Fruit fly (Drosophila melanogaster) whole organism, embryonic: ENCODE measurements around the gene Vsp37A.
A peak's percentile ranks its signal among the peaks of the same experiment; 100 is the strongest.

Experiments
- Bdp1 ChIP-seq: fragments of 200-800 bp; sonication (Bioruptor generic); optimal IDR thresholded peaks from 3 replicates; lab custom pipeline; 2016; ENCODE audit warnings: missing biosample characterization, missing genetic modification characterization
- CG10267 ChIP-seq: fragments of 200-800 bp; sonication (Bioruptor generic); optimal IDR thresholded peaks from 2 replicates; lab custom pipeline; 2018; ENCODE audit warnings: missing biosample characterization, mild to moderate bottlenecking, missing genetic modification characterization, moderate library complexity
- CG13894 ChIP-seq: fragments of 200-800 bp; sonication (Bioruptor generic); optimal IDR thresholded peaks from 3 replicates; lab custom pipeline; 2018; ENCODE audit warnings: missing biosample characterization, mild to moderate bottlenecking, missing genetic modification characterization, moderate library complexity
- CG14014 ChIP-seq: fragments of 200-800 bp; sonication (Bioruptor generic); IDR thresholded peaks from 2 replicates; pipeline ENCODE4 v1.3.6; 2022; ENCODE audit warnings: missing biosample characterization, missing genetic modification characterization
- CG1602 ChIP-seq: fragments of 200-800 bp; sonication (Bioruptor generic); optimal IDR thresholded peaks from 3 replicates; lab custom pipeline; 2016; ENCODE audit warnings: missing biosample characterization, missing genetic modification characterization
- CG1603 ChIP-seq: fragments of 200-800 bp; sonication (Bioruptor generic); optimal IDR thresholded peaks from 2 replicates; lab custom pipeline; 2019; ENCODE audit warnings: missing biosample characterization, mild to moderate bottlenecking, missing genetic modification characterization, moderate library complexity
- CG17186 ChIP-seq: fragments of 200-800 bp; sonication (Bioruptor generic); optimal IDR thresholded peaks from 3 replicates; lab custom pipeline; 2017; ENCODE audit warnings: missing biosample characterization, missing genetic modification reagents, missing genetic modification characterization
- CG18262 ChIP-seq: fragments of 200-800 bp; optimal IDR thresholded peaks from 3 replicates; lab custom pipeline; 2019; ENCODE audit warnings: missing biosample characterization, mild to moderate bottlenecking, missing genetic modification characterization, moderate library complexity
- CG2116 ChIP-seq: fragments of 200-800 bp; sonication (Bioruptor generic); optimal IDR thresholded peaks from 3 replicates; lab custom pipeline; 2018; ENCODE audit warnings: missing biosample characterization, mild to moderate bottlenecking, missing genetic modification characterization
- CG2678 ChIP-seq: fragments of 200-800 bp; sonication (Bioruptor generic); optimal IDR thresholded peaks from 3 replicates; lab custom pipeline; 2019; ENCODE audit warnings: missing biosample characterization, mild to moderate bottlenecking, missing genetic modification characterization, moderate library complexity
- CG2712 ChIP-seq: fragments of 200-800 bp; optimal IDR thresholded peaks from 3 replicates; lab custom pipeline; 2019; ENCODE audit warnings: missing biosample characterization, mild to moderate bottlenecking, missing genetic modification characterization, moderate library complexity
- CG32532 ChIP-seq: fragments of 200-800 bp; sonication (Bioruptor generic); IDR thresholded peaks from 2 replicates; pipeline ENCODE4 v1.3.6; 2022; ENCODE audit warnings: missing biosample characterization, missing genetic modification characterization
- CG32772 ChIP-seq: fragments of 200-800 bp; sonication (Bioruptor generic); IDR thresholded peaks from 2 replicates; pipeline ENCODE4 v1.3.6; 2022; ENCODE audit warnings: missing biosample characterization, missing genetic modification characterization
- CG4854 ChIP-seq: fragments of 200-800 bp; sonication (Bioruptor generic); optimal IDR thresholded peaks from 2 replicates; lab custom pipeline; 2016; ENCODE audit warnings: missing biosample characterization, missing genetic modification characterization, inconsistent platforms
- CG5245 ChIP-seq: fragments of 200-800 bp; sonication (Bioruptor generic); optimal IDR thresholded peaks from 3 replicates; lab custom pipeline; 2016; ENCODE audit warnings: missing biosample characterization, missing genetic modification characterization
- CG6254 ChIP-seq: fragments of 200-800 bp; sonication (Bioruptor generic); optimal IDR thresholded peaks from 3 replicates; lab custom pipeline; 2017; ENCODE audit warnings: mild to moderate bottlenecking, missing biosample characterization, missing genetic modification reagents, missing genetic modification characterization
- CG7786 ChIP-seq: fragments of 200-800 bp; sonication (Bioruptor generic); optimal IDR thresholded peaks from 2 replicates; lab custom pipeline; 2016; ENCODE audit warnings: missing biosample characterization, missing genetic modification characterization
- CkIIα-i1 ChIP-seq: fragments of 200-800 bp; sonication (Bioruptor generic); IDR thresholded peaks from 2 replicates; pipeline ENCODE4 v1.3.6; 2022; ENCODE audit warnings: missing biosample characterization, missing genetic modification characterization
- Dbx ChIP-seq: fragments of 200-800 bp; sonication (Bioruptor generic); IDR thresholded peaks from 3 replicates; pipeline ENCODE4 v1.3.6; 2022; ENCODE audit warnings: missing biosample characterization, missing genetic modification characterization
- Doc3 ChIP-seq: fragments of 200-800 bp; sonication (Bioruptor generic); IDR thresholded peaks from 3 replicates; pipeline ENCODE4 v1.3.6; 2022; ENCODE audit warnings: missing biosample characterization, missing genetic modification characterization; ENCODE audit not compliant: partially characterized antibody
- E2f1 ChIP-seq: fragments of 200-800 bp; sonication (Bioruptor generic); IDR thresholded peaks from 2 replicates; pipeline ENCODE4 v1.3.6; 2022; ENCODE audit warnings: missing biosample characterization, missing genetic modification characterization
- ERR ChIP-seq: fragments of 200-800 bp; sonication (Bioruptor generic); optimal IDR thresholded peaks from 2 replicates; lab custom pipeline; 2016; ENCODE audit warnings: missing biosample characterization, missing genetic modification characterization
- HmgZ ChIP-seq: fragments of 200-800 bp; sonication (Bioruptor generic); optimal IDR thresholded peaks from 2 replicates; lab custom pipeline; 2018; ENCODE audit warnings: missing biosample characterization, mild to moderate bottlenecking, missing genetic modification characterization
- Med ChIP-seq: fragments of 200-800 bp; sonication (Bioruptor generic); peaks from one replicate; lab custom pipeline; 2016; ENCODE audit warnings: missing biosample characterization, missing genetic modification characterization, mild to moderate bottlenecking, inconsistent platforms, moderate library complexity
- PHDP ChIP-seq: fragments of 200-800 bp; sonication (Bioruptor generic); optimal IDR thresholded peaks from 3 replicates; lab custom pipeline; 2018; ENCODE audit warnings: missing biosample characterization, mild to moderate bottlenecking, missing genetic modification characterization, moderate library complexity
- Sry-δ ChIP-seq: fragments of 200-800 bp; sonication (Bioruptor generic); optimal IDR thresholded peaks from 2 replicates; lab custom pipeline; 2016; ENCODE audit warnings: missing biosample characterization, missing genetic modification characterization
- Ssrp ChIP-seq: fragments of 200-800 bp; sonication (Bioruptor generic); optimal IDR thresholded peaks from 2 replicates; lab custom pipeline; 2018; ENCODE audit warnings: missing biosample characterization, mild to moderate bottlenecking, missing genetic modification characterization, moderate library complexity
- az2 ChIP-seq: fragments of 200-800 bp; sonication (Bioruptor generic); optimal IDR thresholded peaks from 3 replicates; lab custom pipeline; 2016; ENCODE audit warnings: missing biosample characterization, missing genetic modification characterization
- br ChIP-seq: fragments of >200 bp; optimal IDR thresholded peaks from 2 replicates; lab custom pipeline; 2017
- btn ChIP-seq: fragments of 200-800 bp; sonication (Bioruptor generic); optimal IDR thresholded peaks from 2 replicates; lab custom pipeline; 2016; ENCODE audit warnings: missing biosample characterization, missing genetic modification characterization
- cas ChIP-seq: fragments of 200-800 bp; sonication (Bioruptor generic); IDR thresholded peaks from 2 replicates; pipeline ENCODE4 v1.3.6; 2022; ENCODE audit warnings: missing biosample characterization, missing genetic modification characterization
- dati ChIP-seq: fragments of 200-800 bp; sonication (Bioruptor generic); IDR thresholded peaks from 2 replicates; pipeline ENCODE4 v1.3.6; 2022; ENCODE audit warnings: missing biosample characterization, missing genetic modification characterization
- dm ChIP-seq: fragments of 200-800 bp; sonication (Bioruptor generic); optimal IDR thresholded peaks from 3 replicates; lab custom pipeline; 2016; ENCODE audit warnings: missing biosample characterization, missing genetic modification characterization
- gcm ChIP-seq: fragments of 200-800 bp; sonication (Bioruptor generic); optimal IDR thresholded peaks from 2 replicates; lab custom pipeline; 2019; ENCODE audit warnings: missing biosample characterization, mild to moderate bottlenecking, missing genetic modification characterization, moderate library complexity
- gro ChIP-seq: fragments of 200-800 bp; sonication (Bioruptor generic); optimal IDR thresholded peaks from 2 replicates; lab custom pipeline; 2016; ENCODE audit warnings: missing biosample characterization, missing genetic modification characterization
- hbn ChIP-seq: fragments of 200-800 bp; sonication (Bioruptor generic); IDR thresholded peaks from 2 replicates; pipeline ENCODE4 v1.3.6; 2022; ENCODE audit warnings: missing biosample characterization, missing genetic modification characterization; ENCODE audit not compliant: partially characterized antibody
- her ChIP-seq: fragments of 200-800 bp; sonication (Bioruptor generic); optimal IDR thresholded peaks from 2 replicates; lab custom pipeline; 2016; ENCODE audit warnings: missing biosample characterization, missing genetic modification characterization
- hth ChIP-seq: fragments of >200 bp; optimal IDR thresholded peaks from 2 replicates; lab custom pipeline; 2017; ENCODE audit warnings: inconsistent platforms
- kah ChIP-seq: fragments of 200-800 bp; sonication (Bioruptor generic); optimal IDR thresholded peaks from 2 replicates; lab custom pipeline; 2018; ENCODE audit warnings: missing biosample characterization, mild to moderate bottlenecking, missing genetic modification characterization
- kni ChIP-seq: fragments of 200-800 bp; sonication (Bioruptor generic); optimal IDR thresholded peaks from 3 replicates; lab custom pipeline; 2017; ENCODE audit warnings: mild to moderate bottlenecking, missing biosample characterization, missing genetic modification reagents, missing genetic modification characterization
- pan ChIP-seq, 4 experiments: fragments of >200 bp in 3 of 4; fragments of 200-800 bp in 1 of 4; sonication (Bioruptor generic) in 1 of 4; optimal IDR thresholded peaks in 3 of 4; IDR thresholded peaks in 1 of 4; 2 replicates each; pipeline versions ENCODE4 v1.3.6 to Lab custom; 2017 to 2022; ENCODE audit warnings: missing biosample characterization in 2 of 4, missing genetic modification characterization in 2 of 4, mixed read lengths in 1 of 4
- psq ChIP-seq: fragments of 200-800 bp; sonication (Bioruptor generic); optimal IDR thresholded peaks from 2 replicates; lab custom pipeline; 2017; ENCODE audit warnings: missing biosample characterization, missing genetic modification characterization
- pum ChIP-seq: fragments of 200-800 bp; sonication (Bioruptor generic); optimal IDR thresholded peaks from 2 replicates; lab custom pipeline; 2016; ENCODE audit warnings: missing biosample characterization, missing genetic modification characterization
- pzg ChIP-seq: fragments of 200-800 bp; sonication (Bioruptor generic); optimal IDR thresholded peaks from 3 replicates; lab custom pipeline; 2018; ENCODE audit warnings: missing biosample characterization, mild to moderate bottlenecking, missing genetic modification characterization, moderate library complexity
- sens ChIP-seq: fragments of 200-800 bp; sonication (Bioruptor generic); peaks from one replicate; lab custom pipeline; 2016; ENCODE audit warnings: missing biosample characterization, missing genetic modification characterization
- seq ChIP-seq: fragments of 200-800 bp; sonication (Bioruptor generic); IDR thresholded peaks from 2 replicates; pipeline ENCODE4 v1.3.6; 2022; ENCODE audit warnings: missing biosample characterization, missing genetic modification characterization
- slp2 ChIP-seq: fragments of 200-800 bp; sonication (Bioruptor generic); optimal IDR thresholded peaks from 2 replicates; lab custom pipeline; 2016; ENCODE audit warnings: missing biosample characterization, missing genetic modification characterization
- sna ChIP-seq: fragments of 200-800 bp; sonication (Bioruptor generic); IDR thresholded peaks from 2 replicates; pipeline ENCODE4 v1.3.6; 2022; ENCODE audit warnings: missing biosample characterization, missing genetic modification characterization; ENCODE audit not compliant: partially characterized antibody
- sob ChIP-seq: fragments of 200-800 bp; sonication (Bioruptor generic); IDR thresholded peaks from 2 replicates; pipeline ENCODE4 v1.3.6; 2022; ENCODE audit warnings: missing biosample characterization, missing genetic modification characterization
- stc ChIP-seq: fragments of 200-800 bp; sonication (Bioruptor generic); IDR thresholded peaks from 2 replicates; pipeline ENCODE4 v1.3.6; 2022; ENCODE audit warnings: missing biosample characterization, missing genetic modification characterization
- twi ChIP-seq: fragments of 200-800 bp; optimal IDR thresholded peaks from 2 replicates; lab custom pipeline; 2019; ENCODE audit warnings: missing biosample characterization, mild to moderate bottlenecking, missing genetic modification characterization, moderate library complexity
- wek ChIP-seq: fragments of 200-800 bp; sonication (Bioruptor generic); optimal IDR thresholded peaks from 3 replicates; lab custom pipeline; 2018; ENCODE audit warnings: missing biosample characterization, mild to moderate bottlenecking, missing genetic modification characterization, moderate library complexity
- zfh1 ChIP-seq: fragments of 200-800 bp; sonication (Bioruptor generic); IDR thresholded peaks from 3 replicates; pipeline ENCODE4 v1.3.6; 2022; ENCODE audit warnings: missing biosample characterization, missing genetic modification characterization

Gene Vsp37A

DNA sequence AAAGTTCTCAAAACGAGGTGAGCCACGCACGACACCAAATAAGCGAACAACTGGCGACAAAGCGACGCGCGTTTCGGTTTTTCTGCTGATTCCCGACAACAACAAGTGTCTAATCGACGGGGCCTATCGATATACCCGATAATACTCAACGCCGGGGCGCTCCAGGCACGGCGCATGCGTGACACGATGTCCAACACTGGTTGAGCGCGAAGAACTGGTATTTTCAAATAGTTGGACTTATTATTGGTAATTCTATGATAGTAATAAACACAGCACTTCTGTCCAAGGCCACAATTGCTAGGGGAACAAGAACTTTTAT, 3.9 kb upstream of the Vsp37A start (continued):
- TF ChIP-seq dm: peak; percentile 23
- TF ChIP-seq CG1603 (tag; lab: Kevin White, UChicago): peak; percentile 70
- TF ChIP-seq HmgZ: peak; percentile 41
- no peak for TF ChIP-seq kni (GFP tag; lab: Kevin White, UChicago)
- peak; percentile 73 for TF ChIP-seq Doc3 (GFP tag; lab: Robert Waterston, UW)
- no peak for TF ChIP-seq seq
- no peak for TF ChIP-seq CG1602
- TF ChIP-seq pan (optimal IDR thresholded peaks at IDR 0.05; lab: Kevin White, UChicago): no peak
- TF ChIP-seq pan (GFP tag; optimal IDR thresholded peaks at IDR 0.05 in 1 of 2, IDR thresholded peaks at IDR 0.05 in 1 of 2): no peak
- no peak for TF ChIP-seq az2 (GFP tag; lab: Kevin White, UChicago)
- TF ChIP-seq wek (GFP tag; lab: Kevin White, UChicago): no peak
- TF ChIP-seq gcm (GFP tag; lab: Kevin White, UChicago): no peak
- TF ChIP-seq Dbx: no peak
- TF ChIP-seq CG2116 (GFP tag; lab: Kevin White, UChicago): peak; percentile 78
- no peak for TF ChIP-seq cas (GFP tag; lab: Robert Waterston, UW)
- TF ChIP-seq CkIIα-i1 (GFP tag; lab: Robert Waterston, UW): no peak
- no peak for TF ChIP-seq CG6254
- TF ChIP-seq br: no peak
- TF ChIP-seq PHDP (tag; lab: Kevin White, UChicago): no peak
- no peak for TF ChIP-seq psq (GFP tag; lab: Kevin White, UChicago)
- peak; percentile 23 for TF ChIP-seq her
- peak; percentile 35 for TF ChIP-seq gro (GFP tag; lab: Kevin White, UChicago)
- TF ChIP-seq hth (lab: Kevin White, UChicago): no peak
- no peak for TF ChIP-seq CG18262 (tag; lab: Kevin White, UChicago)
- peak; percentile 28 for TF ChIP-seq CG7786 (GFP tag; lab: Kevin White, UChicago)
- TF ChIP-seq sna (GFP tag; lab: Robert Waterston, UW): peak; percentile 65
- peak; percentile 66 for TF ChIP-seq pzg (GFP tag; lab: Kevin White, UChicago)
- TF ChIP-seq slp2 (GFP tag; lab: Kevin White, UChicago): no peak
- peak; percentile 58 for TF ChIP-seq sens (GFP tag; lab: Kevin White, UChicago)
- no peak for TF ChIP-seq stc (GFP tag; lab: Robert Waterston, UW)
- TF ChIP-seq dati (GFP tag; lab: Robert Waterston, UW): no peak
- no peak for TF ChIP-seq twi (tag; lab: Kevin White, UChicago)
- TF ChIP-seq CG2678: no peak
- no peak for TF ChIP-seq CG4854 (GFP tag; lab: Kevin White, UChicago)
- TF ChIP-seq Ssrp (tag; lab: Kevin White, UChicago): no peak
- TF ChIP-seq Med (GFP tag; lab: Kevin White, UChicago): peak; percentile 82
- peak; percentile 95 for TF ChIP-seq CG10267
- peak; percentile 77 for TF ChIP-seq Sry-δ (GFP tag; lab: Kevin White, UChicago)
- TF ChIP-seq CG32772: no peak
- peak; percentile 5 for TF ChIP-seq CG2712 (tag; lab: Kevin White, UChicago)
- TF ChIP-seq hbn (GFP tag; lab: Robert Waterston, UW): peak; percentile 76
- no peak for TF ChIP-seq ERR (GFP tag; lab: Kevin White, UChicago)
- TF ChIP-seq kah (GFP tag; lab: Kevin White, UChicago): peak; percentile 88
- TF ChIP-seq CG32532 (GFP tag; lab: Robert Waterston, UW): 0 out of 2 replicates have a peak, but pooled peaks have one; percentile 6
- TF ChIP-seq CG14014 (GFP tag; lab: Robert Waterston, UW): no peak
- TF ChIP-seq CG5245 (GFP tag; lab: Kevin White, UChicago): no peak
- no peak for TF ChIP-seq Bdp1 (GFP tag; lab: Kevin White, UChicago)
- no peak for TF ChIP-seq pum (GFP tag; lab: Kevin White, UChicago)
- TF ChIP-seq zfh1 (GFP tag; lab: Robert Waterston, UW): no peak
- TF ChIP-seq btn (GFP tag; lab: Kevin White, UChicago): no peak
- TF ChIP-seq sob (GFP tag; lab: Robert Waterston, UW): 0 out of 2 replicates have a peak, but pooled peaks have one; percentile 11
- TF ChIP-seq E2f1 (GFP tag; lab: Robert Waterston, UW): no peak
- TF ChIP-seq CG17186: peak; percentile 93
- peak; percentile 29 for TF ChIP-seq CG13894 (tag; lab: Kevin White, UChicago)
